Worm (Caenorhabditis elegans) whole organism, early embryonic: ENCODE results near the gene mig-21.

Experiments used
- B0310.2 ChIP-seq: sonication (generic microtip); optimal IDR thresholded peaks from 2 replicates; lab custom pipeline; 2016; ENCODE audit warnings: mild to moderate bottlenecking, missing genetic modification characterization, missing compliant biosample characterization
- F13C5.2 ChIP-seq: sonication (generic microtip); optimal IDR thresholded peaks from 2 replicates; lab custom pipeline; 2017; ENCODE audit warnings: mild to moderate bottlenecking, missing genetic modification characterization, inconsistent platforms, missing compliant biosample characterization
- aly-1 ChIP-seq: sonication (generic microtip); optimal IDR thresholded peaks from 2 replicates; lab custom pipeline; 2016; ENCODE audit warnings: missing genetic modification characterization, missing compliant biosample characterization
- ama-1 ChIP-seq: fragments of 150-350 bp; optimal IDR thresholded peaks from 2 replicates; lab custom pipeline; 2014
- ets-7 ChIP-seq: sonication (generic microtip); optimal IDR thresholded peaks from 2 replicates; lab custom pipeline; 2016; ENCODE audit warnings: missing genotype, missing genetic modification characterization, missing compliant biosample characterization
- flt-1 ChIP-seq: fragments of 200-800 bp; sonication (Bioruptor generic); IDR thresholded peaks from 2 replicates; pipeline ENCODE4 v1.3.6; 2022; ENCODE audit warnings: missing genetic modification characterization, missing compliant biosample characterization
- hmg-4 ChIP-seq: fragments of 200-800 bp; sonication (Bioruptor generic); optimal IDR thresholded peaks from 2 replicates; lab custom pipeline; 2018; ENCODE audit warnings: mild to moderate bottlenecking, missing genetic modification characterization, missing compliant biosample characterization
- hnd-1 ChIP-seq: sonication (generic microtip); optimal IDR thresholded peaks from 2 replicates; lab custom pipeline; 2016; ENCODE audit warnings: missing genetic modification characterization, missing compliant biosample characterization
- pes-1 ChIP-seq: fragments of 200-800 bp; sonication (Bioruptor generic); IDR thresholded peaks from 2 replicates; pipeline ENCODE4 v1.3.6; 2022; ENCODE audit warnings: missing genetic modification reagents, missing genetic modification characterization, missing compliant biosample characterization
- sea-1 ChIP-seq: fragments of 200-800 bp; sonication (Bioruptor generic); conservative IDR thresholded peaks from 2 replicates; pipeline ENCODE4 v1.3.6; 2022; ENCODE audit warnings: missing genetic modification characterization, missing compliant biosample characterization
- tbx-11 ChIP-seq: fragments of 200-800 bp; sonication (Bioruptor generic); IDR thresholded peaks from 2 replicates; pipeline ENCODE4 v1.3.6; 2022; ENCODE audit warnings: missing genetic modification characterization, missing compliant biosample characterization
- tbx-37 ChIP-seq: fragments of 200-800 bp; sonication (Bioruptor generic); conservative IDR thresholded peaks from 2 replicates; pipeline ENCODE4 v1.3.6; 2022; ENCODE audit warnings: missing genetic modification reagents, missing genetic modification characterization, missing compliant biosample characterization
- tra-4 ChIP-seq: sonication (generic microtip); optimal IDR thresholded peaks from 2 replicates; lab custom pipeline; 2017; ENCODE audit warnings: missing genetic modification characterization, missing compliant biosample characterization

ce11 chrIII:5828065-5828464 lies 50.1 kb downstream of the mig-21 start:
- TF ChIP-seq pes-1 (GFP tag; lab: Robert Waterston, UW): no peak
- TF ChIP-seq sea-1 (GFP tag; lab: Robert Waterston, UW): no peak
- TF ChIP-seq tbx-11 (GFP tag; lab: Robert Waterston, UW): no peak
- TF ChIP-seq ama-1 (lab: Kevin White, UChicago): no peak
- TF ChIP-seq F13C5.2 (tag; lab: Kevin White, UChicago): no peak
- TF ChIP-seq hmg-4 (GFP tag; lab: Kevin White, UChicago): no peak
- no peak for TF ChIP-seq tra-4 (tag; lab: Kevin White, UChicago)
- TF ChIP-seq hnd-1 (tag; lab: Kevin White, UChicago): no peak
- TF ChIP-seq flt-1 (GFP tag; lab: Robert Waterston, UW): no peak
- no peak for TF ChIP-seq aly-1 (tag; lab: Kevin White, UChicago)
- TF ChIP-seq B0310.2 (tag; lab: Kevin White, UChicago): no peak
- no peak for TF ChIP-seq ets-7 (tag; lab: Kevin White, UChicago)
- no peak for TF ChIP-seq tbx-37 (GFP tag; lab: Robert Waterston, UW)
